Worm (Caenorhabditis elegans): ENCODE results near the gene Y82E9BR.3.

Y82E9BR.3 gene

DNA sequence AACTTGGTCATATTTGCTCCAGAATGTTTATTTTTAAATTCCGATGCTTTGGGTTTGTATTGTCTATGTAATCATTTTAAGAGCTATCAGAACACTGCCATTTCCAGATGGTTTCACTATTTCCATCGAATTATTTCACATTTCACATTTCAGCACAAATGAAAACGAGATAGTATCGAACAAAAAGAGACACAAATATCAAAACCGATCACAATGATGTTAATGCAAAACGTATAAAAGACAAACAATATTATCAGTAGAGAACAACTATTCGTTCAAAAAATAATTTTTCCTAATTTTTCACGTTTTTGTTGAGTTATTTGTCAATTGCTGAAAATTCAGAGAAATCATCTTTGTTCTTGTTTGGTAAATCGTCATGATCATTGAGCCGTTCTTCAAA is 23.6 kb upstream of the Y82E9BR.3 start:
- no peak for TF ChIP-seq zag-1 (tag; optimal IDR thresholded peaks at IDR 0.05)
- TF ChIP-seq fos-1 (tag; optimal IDR thresholded peaks at IDR 0.05): peak; percentile 49

DNA sequence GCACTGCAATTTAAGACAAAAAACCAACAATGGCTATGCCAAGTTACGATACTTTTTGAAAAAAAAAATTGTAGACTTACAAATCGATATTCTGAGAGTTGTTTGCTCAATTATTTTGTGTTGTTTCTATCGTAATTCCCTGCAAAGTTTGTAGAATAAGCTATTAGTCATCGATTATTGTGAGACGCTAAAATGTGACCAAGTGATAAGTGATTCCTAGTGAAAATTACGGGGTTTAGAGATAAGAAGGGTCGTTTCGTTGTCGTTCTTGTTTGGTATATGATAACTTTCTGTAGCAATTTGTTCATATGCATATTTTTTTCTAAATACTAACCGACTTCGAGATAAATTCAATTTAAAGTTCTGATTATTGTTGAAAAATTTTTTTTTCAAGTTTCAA is 20.8 kb upstream of the Y82E9BR.3 start:
- TF ChIP-seq fos-1 (tag; optimal IDR thresholded peaks at IDR 0.05) (peak; percentile 91), dmd-4 (tag; optimal IDR thresholded peaks at IDR 0.05) (no peak), nhr-12 (tag; optimal IDR thresholded peaks at IDR 0.05) (no peak), ztf-1 (GFP tag; conservative IDR thresholded peaks at IDR 0.05) (no peak), sma-9 (GFP tag; optimal IDR thresholded peaks at IDR 0.05) (peak; percentile 45), sma-9 (tag; optimal IDR thresholded peaks at IDR 0.05) (no peak)

DNA sequence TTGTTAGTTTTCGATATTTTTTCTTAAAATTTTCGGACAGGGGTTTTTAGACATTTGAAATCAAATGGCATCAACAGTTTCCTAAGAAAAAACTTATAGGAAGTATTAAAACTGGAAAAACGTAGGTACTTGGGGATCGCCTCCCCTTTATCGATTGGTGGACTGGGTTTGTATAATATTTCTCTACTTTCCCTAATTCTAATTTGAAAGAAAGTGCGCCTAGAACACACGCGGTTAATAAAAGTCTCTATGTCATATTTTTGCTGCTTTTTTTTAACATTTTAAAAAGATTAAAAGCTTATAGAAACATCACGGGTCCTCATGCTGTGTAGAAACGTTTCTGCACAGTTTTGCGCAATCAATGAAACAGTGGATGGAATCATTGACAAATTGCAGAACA is 19.3 kb upstream of the Y82E9BR.3 start, which contains the start of gene pals-16:
TSS of gene pals-16 (plus strand) at position 301 of the 400 bp plus-strand sequence.
- TF ChIP-seq alr-1 (tag; optimal IDR thresholded peaks at IDR 0.05): no peak

DNA sequence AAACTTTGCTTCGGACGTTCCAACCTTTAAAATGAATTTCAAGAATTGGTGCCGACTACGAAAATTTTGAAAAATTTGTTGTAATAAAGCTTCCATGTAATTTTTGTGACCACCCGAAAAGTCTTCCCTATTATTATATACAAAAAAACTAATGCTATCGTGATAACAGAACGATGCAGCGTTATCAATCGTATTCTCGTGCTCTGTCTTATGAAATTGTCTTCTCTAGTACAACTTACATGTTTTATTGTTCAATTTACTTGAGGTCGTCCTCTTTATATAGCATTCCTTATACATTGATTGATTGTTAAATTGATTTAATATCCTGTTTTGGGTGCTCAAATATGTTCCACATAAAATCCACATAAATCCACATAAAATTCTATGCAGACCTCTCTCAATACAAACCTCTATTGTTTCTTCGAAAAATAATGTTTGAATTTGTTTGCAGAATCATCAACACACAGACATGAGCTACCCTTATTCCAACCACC is 17.5 kb upstream of the Y82E9BR.3 start, which contains the start of gene pals-19:
TSS of gene pals-19 (plus strand) at position 444 of the 494 bp plus-strand sequence.
- TF ChIP-seq fos-1 (tag; optimal IDR thresholded peaks at IDR 0.05): peak; percentile 82
- no peak for TF ChIP-seq ztf-1 (GFP tag; conservative IDR thresholded peaks at IDR 0.05)

DNA sequence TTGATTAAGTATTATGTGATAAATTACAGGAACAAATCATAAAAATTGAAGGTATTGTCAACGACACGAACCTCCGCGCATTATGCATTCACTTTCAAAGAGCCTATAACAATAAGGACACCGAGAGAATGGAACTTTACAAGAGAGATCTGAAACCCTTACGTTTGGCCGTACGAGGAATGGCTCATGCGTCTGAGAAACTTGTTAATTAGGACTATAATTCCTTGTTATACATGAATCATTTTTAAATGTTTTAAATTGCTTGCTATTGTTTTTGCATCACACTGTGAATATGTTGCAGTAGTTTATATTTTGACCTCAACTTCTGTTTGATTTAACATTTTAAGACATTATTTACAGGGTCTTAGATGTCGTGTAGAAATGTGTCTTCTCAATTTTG is 15.9 kb upstream of the Y82E9BR.3 start, which contains the start of gene pals-18:
TSS of gene pals-18 (plus strand) at position 301 of the 400 bp plus-strand sequence.
- TF ChIP-seq ztf-11 (tag; optimal IDR thresholded peaks at IDR 0.05) (no peak), sma-9 (GFP tag; optimal IDR thresholded peaks at IDR 0.05) (no peak), sma-9 (tag; optimal IDR thresholded peaks at IDR 0.05) (no peak), blmp-1 (tag; optimal IDR thresholded peaks at IDR 0.05; ENCODE audit: insufficient read depth) (no peak)

DNA sequence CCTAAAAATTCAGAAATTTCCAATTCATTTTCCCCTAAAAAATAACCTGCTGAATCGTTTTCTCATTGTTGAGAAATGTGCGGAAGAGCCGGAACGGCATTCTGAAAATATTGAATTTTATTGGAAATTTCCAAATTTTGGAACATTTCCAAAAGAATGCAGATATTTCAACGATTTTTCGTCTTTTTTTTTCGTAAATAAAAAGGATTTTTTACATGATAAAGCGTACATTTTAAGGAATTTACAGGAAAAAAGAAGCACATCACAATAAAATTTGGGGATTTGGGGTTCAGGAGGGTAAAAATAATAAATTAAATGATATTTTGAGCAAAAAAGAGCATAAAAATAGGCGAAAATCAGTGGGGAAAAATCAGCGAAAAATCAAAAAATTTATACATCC is 9.9 kb upstream of the Y82E9BR.3 start, which contains the start of gene Y82E9BR.22:
TSS of gene Y82E9BR.22 (minus strand) at position 101 of the 400 bp plus-strand sequence.
- TF ChIP-seq nhr-11 (tag; optimal IDR thresholded peaks at IDR 0.05): no peak
- no peak for TF ChIP-seq ceh-82 (tag; optimal IDR thresholded peaks at IDR 0.05)
- TF ChIP-seq nhr-21 (tag; optimal IDR thresholded peaks at IDR 0.05): no peak
- no peak for TF ChIP-seq sem-4 (tag; optimal IDR thresholded peaks at IDR 0.05)
- TF ChIP-seq aly-2 (tag; optimal IDR thresholded peaks at IDR 0.05): no peak
- TF ChIP-seq nhr-23 (tag; optimal IDR thresholded peaks at IDR 0.05): no peak
- TF ChIP-seq lsy-2 (tag; optimal IDR thresholded peaks at IDR 0.05): no peak
- no peak for TF ChIP-seq nhr-77 (tag; optimal IDR thresholded peaks at IDR 0.05)
- no peak for TF ChIP-seq elt-1 (tag; optimal IDR thresholded peaks at IDR 0.05)
- TF ChIP-seq Y55F3AM.14 (GFP tag; optimal IDR thresholded peaks at IDR 0.05): no peak
- TF ChIP-seq crh-2 (tag; optimal IDR thresholded peaks at IDR 0.05): no peak
- TF ChIP-seq sma-3 (GFP tag; optimal IDR thresholded peaks at IDR 0.05): no peak
- TF ChIP-seq nhr-6 (tag; optimal IDR thresholded peaks at IDR 0.05): no peak
- TF ChIP-seq nhr-25 (tag; optimal IDR thresholded peaks at IDR 0.05): no peak
- TF ChIP-seq ztf-4 (tag; optimal IDR thresholded peaks at IDR 0.05): no peak
- no peak for TF ChIP-seq nhr-237 (tag; optimal IDR thresholded peaks at IDR 0.05)
- TF ChIP-seq skn-1 (tag; optimal IDR thresholded peaks at IDR 0.05): no peak
- no peak for TF ChIP-seq mbf-1 (tag; optimal IDR thresholded peaks at IDR 0.05)

DNA sequence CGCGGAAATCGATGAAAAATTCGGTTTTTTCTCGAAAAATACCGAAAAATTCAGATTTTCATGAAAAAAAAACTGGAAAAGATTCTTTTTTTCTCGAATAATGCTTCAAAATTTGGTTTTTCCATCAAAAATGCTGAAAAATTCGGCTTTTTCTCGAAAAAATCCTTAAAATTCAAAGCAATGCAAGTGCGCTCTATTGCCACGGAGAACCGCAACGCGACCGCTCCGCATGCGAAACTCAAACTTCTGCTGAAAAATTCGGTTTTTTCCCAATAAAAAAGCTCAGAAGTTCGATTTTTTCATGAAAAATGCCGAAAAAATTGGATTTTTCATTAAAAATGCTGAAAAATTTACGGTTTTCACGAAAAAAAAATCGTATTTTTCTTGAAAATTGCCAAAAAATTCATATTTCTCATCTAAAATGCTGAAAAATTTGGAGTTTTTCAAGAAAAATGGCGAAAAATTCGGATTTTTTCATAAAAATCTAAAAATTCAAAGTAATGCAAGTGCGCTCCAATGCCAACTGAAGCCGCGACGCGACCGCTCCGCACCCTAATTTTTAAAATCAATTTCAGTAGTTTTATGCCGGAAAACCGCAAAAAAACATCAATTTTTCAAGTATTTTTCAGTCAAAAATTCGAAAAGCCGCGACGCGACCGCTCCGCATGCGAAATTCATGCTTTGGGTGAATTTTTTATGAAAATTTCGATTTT is 5.7 kb upstream of the Y82E9BR.3 start:
- TF ChIP-seq ztf-11 (tag; optimal IDR thresholded peaks at IDR 0.05) (no peak), sem-4 (tag; optimal IDR thresholded peaks at IDR 0.05) (no peak), nhr-6 (tag; optimal IDR thresholded peaks at IDR 0.05) (no peak), mdl-1 (tag; optimal IDR thresholded peaks at IDR 0.05) (no peak), nhr-129 (tag; optimal IDR thresholded peaks at IDR 0.05) (no peak), egl-27 (tag; optimal IDR thresholded peaks at IDR 0.05) (no peak), nhr-237 (tag; optimal IDR thresholded peaks at IDR 0.05) (no peak), skn-1 (tag; optimal IDR thresholded peaks at IDR 0.05) (no peak), mbf-1 (tag; optimal IDR thresholded peaks at IDR 0.05) (no peak), F13H6.1 (tag; optimal IDR thresholded peaks at IDR 0.05) (no peak), unc-62 (GFP tag; optimal IDR thresholded peaks at IDR 0.05) (no peak), unc-39 (tag; optimal IDR thresholded peaks at IDR 0.05) (no peak), elt-1 (tag; optimal IDR thresholded peaks at IDR 0.05) (no peak), C34F6.9 (tag; optimal IDR thresholded peaks at IDR 0.05) (no peak)
